Fruit fly (Drosophila melanogaster) whole organism, embryonic: ENCODE data around the gene CG17819.

ENCODE experiments used
- CG12071 ChIP-seq: fragments of 200-800 bp; sonication (Bioruptor generic); optimal IDR thresholded peaks from 3 replicates; lab custom pipeline; 2018; ENCODE audit warnings: missing biosample characterization, mild to moderate bottlenecking, missing genetic modification characterization
- ken ChIP-seq: fragments of 200-800 bp; sonication (Bioruptor generic); IDR thresholded peaks from 3 replicates; pipeline ENCODE4 v1.3.6; 2022; ENCODE audit warnings: missing biosample characterization, missing genetic modification characterization
- tio ChIP-seq: fragments of 200-800 bp; sonication (Bioruptor generic); optimal IDR thresholded peaks from 2 replicates; lab custom pipeline; 2017; ENCODE audit warnings: missing biosample characterization, missing genetic modification characterization, inconsistent platforms
- usp ChIP-seq: fragments of >200 bp; optimal IDR thresholded peaks from 2 replicates; lab custom pipeline; 2017; ENCODE audit warnings: missing biosample characterization, missing genetic modification characterization

DNA sequence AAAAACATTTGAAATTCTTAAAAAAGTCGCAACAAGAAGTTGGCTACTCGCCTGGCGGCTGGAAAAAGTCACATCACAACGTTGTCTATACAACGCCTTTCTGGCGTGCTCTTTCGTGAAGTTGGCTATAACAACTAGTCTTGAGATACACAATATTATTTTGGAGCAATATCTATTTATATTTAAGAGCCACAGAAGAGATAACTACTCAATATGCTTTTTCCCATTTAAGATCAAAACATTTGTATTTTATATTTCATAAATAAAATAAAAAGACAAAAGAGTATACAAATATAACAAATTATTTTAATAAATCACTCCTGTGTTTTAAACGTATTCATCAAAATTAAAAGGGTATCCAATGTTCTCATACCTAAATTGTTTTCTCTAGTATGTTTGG, 21.5 kb upstream of the CG17819 start:
- TF ChIP-seq CG12071 (GFP tag; lab: Kevin White, UChicago) (no peak), tio (GFP tag; lab: Kevin White, UChicago) (no peak), usp (GFP tag; lab: Kevin White, UChicago) (no peak), ken (GFP tag; lab: Robert Waterston, UW) (no peak)
